Fruit fly (Drosophila melanogaster) whole organism, prepupa: ENCODE data around the gene CG32548.

Source experiments
- Blimp-1 ChIP-seq: fragments of 200-800 bp; sonication (Bioruptor generic); optimal IDR thresholded peaks from 3 replicates; lab custom pipeline; 2017; ENCODE audit warnings: missing biosample characterization, missing genetic modification characterization, mild to moderate bottlenecking, moderate library complexity, missing genetic modification reagents
- CG10631 ChIP-seq: fragments of 200-800 bp; sonication (Bioruptor generic); optimal IDR thresholded peaks from 2 replicates; lab custom pipeline; 2016; ENCODE audit warnings: missing biosample characterization, missing genetic modification characterization
- CG10669 ChIP-seq: fragments of 200-800 bp; sonication (Bioruptor generic); optimal IDR thresholded peaks from 3 replicates; lab custom pipeline; 2018; ENCODE audit warnings: missing biosample characterization, mild to moderate bottlenecking, missing genetic modification characterization, moderate library complexity
- CG11294 ChIP-seq: fragments of 200-800 bp; sonication (Bioruptor generic); IDR thresholded peaks from 2 replicates; pipeline ENCODE4 v1.3.6; 2022; ENCODE audit warnings: missing biosample characterization, missing genetic modification characterization
- CG11762 ChIP-seq: fragments of 200-800 bp; sonication (Bioruptor generic); optimal IDR thresholded peaks from 3 replicates; lab custom pipeline; 2016; ENCODE audit warnings: missing biosample characterization, missing genetic modification characterization; ENCODE audit not compliant: insufficient read depth
- CG11902 ChIP-seq: fragments of 200-800 bp; sonication (Bioruptor generic); optimal IDR thresholded peaks from 3 replicates; lab custom pipeline; 2016; ENCODE audit warnings: missing biosample characterization, missing genetic modification characterization
- CG15336 ChIP-seq: fragments of 200-800 bp; sonication (Bioruptor generic); IDR thresholded peaks from 2 replicates; pipeline ENCODE4 v1.3.6; 2022; ENCODE audit warnings: missing biosample characterization, missing genetic modification characterization
- CG1621 ChIP-seq: fragments of 200-800 bp; sonication (Bioruptor generic); optimal IDR thresholded peaks from 3 replicates; lab custom pipeline; 2018; ENCODE audit warnings: missing biosample characterization, mild to moderate bottlenecking, missing genetic modification characterization
- CG16779 ChIP-seq: fragments of 200-800 bp; sonication (Bioruptor generic); optimal IDR thresholded peaks from 3 replicates; lab custom pipeline; 2017; ENCODE audit warnings: missing biosample characterization, mild to moderate bottlenecking, missing genetic modification characterization
- CG3032 ChIP-seq: fragments of 200-800 bp; optimal IDR thresholded peaks from 2 replicates; lab custom pipeline; 2019; ENCODE audit warnings: missing biosample characterization, mild to moderate bottlenecking, missing genetic modification characterization, moderate library complexity
- CG31627 ChIP-seq: fragments of 200-800 bp; sonication (Bioruptor generic); optimal IDR thresholded peaks from 3 replicates; lab custom pipeline; 2016; ENCODE audit warnings: missing biosample characterization, missing genetic modification characterization
- CG32006 ChIP-seq: fragments of 200-800 bp; sonication (Bioruptor generic); optimal IDR thresholded peaks from 3 replicates; lab custom pipeline; 2017; ENCODE audit warnings: missing biosample characterization, mild to moderate bottlenecking, missing genetic modification characterization
- CG3919 ChIP-seq: fragments of 200-800 bp; sonication (Bioruptor generic); optimal IDR thresholded peaks from 3 replicates; lab custom pipeline; 2016; ENCODE audit warnings: missing biosample characterization, missing genetic modification characterization
- CG4318 ChIP-seq: fragments of 200-800 bp; sonication (Bioruptor generic); optimal IDR thresholded peaks from 3 replicates; lab custom pipeline; 2017; ENCODE audit warnings: missing biosample characterization, mild to moderate bottlenecking, missing genetic modification characterization
- CG6163 ChIP-seq: fragments of 200-800 bp; sonication (Bioruptor generic); IDR thresholded peaks from 3 replicates; pipeline ENCODE4 v1.3.6; 2022; ENCODE audit warnings: missing biosample characterization, missing genetic modification characterization
- CG6276 ChIP-seq: fragments of 200-800 bp; sonication (Bioruptor generic); optimal IDR thresholded peaks from 2 replicates; lab custom pipeline; 2017; ENCODE audit warnings: missing biosample characterization, mild to moderate bottlenecking, missing genetic modification characterization
- CG6792 ChIP-seq: fragments of 200-800 bp; sonication (Bioruptor generic); optimal IDR thresholded peaks from 3 replicates; lab custom pipeline; 2016; ENCODE audit warnings: missing biosample characterization, missing genetic modification characterization
- CG6808 ChIP-seq: fragments of 200-800 bp; sonication (Bioruptor generic); optimal IDR thresholded peaks from 3 replicates; lab custom pipeline; 2017; ENCODE audit warnings: missing biosample characterization, missing genetic modification characterization, mild to moderate bottlenecking, moderate library complexity, missing genetic modification reagents
- CG6854 ChIP-seq: fragments of 200-800 bp; sonication (Bioruptor generic); optimal IDR thresholded peaks from 2 replicates; lab custom pipeline; 2017; ENCODE audit warnings: missing biosample characterization, mild to moderate bottlenecking, missing genetic modification characterization
- CG7368 ChIP-seq: fragments of 200-800 bp; sonication (Bioruptor generic); optimal IDR thresholded peaks from 3 replicates; lab custom pipeline; 2016; ENCODE audit warnings: missing biosample characterization, missing genetic modification characterization
- CG8119 ChIP-seq: fragments of 200-800 bp; sonication (Bioruptor generic); IDR thresholded peaks from 3 replicates; pipeline ENCODE4 v1.3.6; 2022; ENCODE audit warnings: missing biosample characterization, missing genetic modification characterization
- CG8319 ChIP-seq: fragments of 200-800 bp; sonication (Bioruptor generic); optimal IDR thresholded peaks from 3 replicates; lab custom pipeline; 2016; ENCODE audit warnings: missing biosample characterization, missing genetic modification characterization
- CG8632 ChIP-seq: fragments of 200-800 bp; sonication (Bioruptor generic); optimal IDR thresholded peaks from 3 replicates; lab custom pipeline; 2016; ENCODE audit warnings: missing biosample characterization, missing genetic modification characterization
- CG9139 ChIP-seq: fragments of 200-800 bp; sonication (Bioruptor generic); optimal IDR thresholded peaks from 3 replicates; lab custom pipeline; 2017; ENCODE audit warnings: missing biosample characterization, mild to moderate bottlenecking, missing genetic modification characterization
- Eip75B ChIP-seq: fragments of 200-800 bp; sonication (Bioruptor generic); optimal IDR thresholded peaks from 3 replicates; lab custom pipeline; 2016; ENCODE audit warnings: missing biosample characterization, missing genetic modification characterization
- Eip78C ChIP-seq: fragments of 200-800 bp; sonication (Bioruptor generic); peaks from one replicate; lab custom pipeline; 2016; ENCODE audit warnings: missing biosample characterization, missing genetic modification characterization
- Eip93F ChIP-seq: fragments of 200-800 bp; sonication (Bioruptor generic); optimal IDR thresholded peaks from 2 replicates; lab custom pipeline; 2016; ENCODE audit warnings: missing biosample characterization, mild to moderate bottlenecking, missing genetic modification characterization
- Ets21C ChIP-seq: fragments of 200-800 bp; sonication (Bioruptor generic); optimal IDR thresholded peaks from 3 replicates; lab custom pipeline; 2016; ENCODE audit warnings: missing biosample characterization, missing genetic modification characterization
- Ets96B ChIP-seq: fragments of 200-800 bp; optimal IDR thresholded peaks from 2 replicates; lab custom pipeline; 2019; ENCODE audit warnings: missing biosample characterization, mild to moderate bottlenecking, missing genetic modification characterization, moderate library complexity
- Hr39 ChIP-seq: fragments of 200-800 bp; sonication (Bioruptor generic); optimal IDR thresholded peaks from 2 replicates; lab custom pipeline; 2016; ENCODE audit warnings: missing biosample characterization, missing genetic modification characterization
- Hr4 ChIP-seq: fragments of 200-800 bp; sonication (Bioruptor generic); optimal IDR thresholded peaks from 3 replicates; lab custom pipeline; 2016; ENCODE audit warnings: missing biosample characterization, missing genetic modification characterization
- Met ChIP-seq: fragments of 200-800 bp; sonication (Bioruptor generic); optimal IDR thresholded peaks from 3 replicates; lab custom pipeline; 2016; ENCODE audit warnings: missing biosample characterization, missing genetic modification characterization
- OdsH ChIP-seq: fragments of 200-800 bp; sonication (Bioruptor generic); optimal IDR thresholded peaks from 3 replicates; lab custom pipeline; 2016; ENCODE audit warnings: missing biosample characterization, missing genetic modification characterization
- Smox ChIP-seq: fragments of 200-800 bp; sonication (Bioruptor generic); optimal IDR thresholded peaks from 3 replicates; lab custom pipeline; 2016; ENCODE audit warnings: missing biosample characterization, missing genetic modification characterization
- Sox102F ChIP-seq: fragments of 200-800 bp; sonication (Bioruptor generic); optimal IDR thresholded peaks from 2 replicates; lab custom pipeline; 2016; ENCODE audit warnings: missing biosample characterization, mild to moderate bottlenecking, missing genetic modification characterization
- Sox14 ChIP-seq: fragments of 200-800 bp; sonication (Bioruptor generic); optimal IDR thresholded peaks from 3 replicates; lab custom pipeline; 2016; ENCODE audit warnings: missing biosample characterization, missing genetic modification characterization
- Sox15 ChIP-seq: fragments of 200-800 bp; sonication (Bioruptor generic); optimal IDR thresholded peaks from 3 replicates; lab custom pipeline; 2016; ENCODE audit warnings: missing biosample characterization, missing genetic modification characterization
- achi ChIP-seq: fragments of 200-800 bp; sonication (Bioruptor generic); optimal IDR thresholded peaks from 3 replicates; lab custom pipeline; 2016; ENCODE audit warnings: missing biosample characterization, missing genetic modification characterization
- acj6 ChIP-seq: fragments of 200-800 bp; sonication (Bioruptor generic); optimal IDR thresholded peaks from 3 replicates; lab custom pipeline; 2016; ENCODE audit warnings: missing biosample characterization, missing genetic modification characterization
- cyc ChIP-seq: fragments of 200-800 bp; sonication (Bioruptor generic); optimal IDR thresholded peaks from 3 replicates; lab custom pipeline; 2016; ENCODE audit warnings: missing biosample characterization, missing genetic modification characterization
- dac ChIP-seq: fragments of 200-800 bp; sonication (Bioruptor generic); optimal IDR thresholded peaks from 2 replicates; lab custom pipeline; 2017; ENCODE audit warnings: missing biosample characterization, mild to moderate bottlenecking, missing genetic modification characterization
- dsx ChIP-seq: fragments of 200-800 bp; optimal IDR thresholded peaks from 3 replicates; lab custom pipeline; 2019; ENCODE audit warnings: missing biosample characterization, mild to moderate bottlenecking, missing genetic modification characterization, moderate library complexity; ENCODE audit not compliant: poor library complexity, severe bottlenecking
- eg ChIP-seq: fragments of 200-800 bp; sonication (Bioruptor generic); IDR thresholded peaks from 3 replicates; pipeline ENCODE4 v1.3.6; 2022; ENCODE audit warnings: missing biosample characterization, missing genetic modification characterization
- fd59A ChIP-seq: fragments of 200-800 bp; sonication (Bioruptor generic); optimal IDR thresholded peaks from 2 replicates; lab custom pipeline; 2017; ENCODE audit warnings: missing biosample characterization, mild to moderate bottlenecking, missing genetic modification characterization, missing genetic modification reagents
- fd85E ChIP-seq: fragments of 200-800 bp; sonication (Bioruptor generic); optimal IDR thresholded peaks from 3 replicates; lab custom pipeline; 2016; ENCODE audit warnings: missing biosample characterization, missing genetic modification characterization
- fkh ChIP-seq: fragments of 200-800 bp; sonication (Bioruptor generic); optimal IDR thresholded peaks from 3 replicates; lab custom pipeline; 2017; ENCODE audit warnings: missing biosample characterization, mild to moderate bottlenecking, missing genetic modification characterization, moderate library complexity
- lz ChIP-seq: fragments of 200-800 bp; sonication (Bioruptor generic); optimal IDR thresholded peaks from 3 replicates; lab custom pipeline; 2016; ENCODE audit warnings: missing biosample characterization, missing genetic modification characterization
- net ChIP-seq: fragments of 200-800 bp; sonication (Bioruptor generic); optimal IDR thresholded peaks from 3 replicates; lab custom pipeline; 2016; ENCODE audit warnings: missing biosample characterization, missing genetic modification characterization
- pdm3 ChIP-seq: fragments of 200-800 bp; sonication (Bioruptor generic); optimal IDR thresholded peaks from 3 replicates; lab custom pipeline; 2016; ENCODE audit warnings: missing biosample characterization, missing genetic modification characterization
- salr ChIP-seq, 2 experiments: fragments of 200-800 bp; sonication (Bioruptor generic); optimal IDR thresholded peaks; 3 replicates each; lab custom pipeline; 2016 to 2018; ENCODE audit warnings: missing biosample characterization in 2 of 2, missing genetic modification characterization in 2 of 2, mild to moderate bottlenecking in 1 of 2
- ss ChIP-seq, 2 experiments: fragments of 200-800 bp; sonication (Bioruptor generic); optimal IDR thresholded peaks; 2 replicates in 1 of 2; 3 replicates in 1 of 2; lab custom pipeline; 2017 to 2018; ENCODE audit warnings: mild to moderate bottlenecking in 2 of 2, missing biosample characterization in 2 of 2, missing genetic modification characterization in 2 of 2, moderate library complexity in 1 of 2
- svp ChIP-seq: fragments of 200-800 bp; sonication (Bioruptor generic); peaks from one replicate; lab custom pipeline; 2016; ENCODE audit warnings: missing biosample characterization, missing genetic modification characterization

The CG32548 gene

DNA sequence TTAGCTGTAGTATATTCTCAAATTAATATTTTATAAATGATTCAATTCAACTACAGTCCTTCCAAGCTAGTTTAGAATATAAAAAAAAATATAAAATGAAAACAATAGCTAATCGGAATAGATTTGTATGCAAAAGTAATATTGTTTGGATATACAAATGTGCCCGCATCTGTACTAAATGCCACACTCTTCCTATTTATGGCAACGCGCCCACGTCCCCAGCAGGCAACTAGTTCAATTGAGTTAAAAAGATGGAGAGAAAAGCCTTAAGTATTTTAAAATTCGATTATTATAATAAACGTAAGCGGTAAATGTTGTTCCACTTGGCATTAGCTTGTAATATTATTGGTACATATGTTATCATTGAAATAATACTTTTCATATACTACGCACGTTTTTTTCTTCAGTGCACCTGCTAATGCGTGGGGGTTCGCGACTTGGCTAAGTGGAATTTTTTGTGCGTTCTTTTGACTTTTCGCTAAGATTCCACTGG lies 34.8 kb downstream of the CG32548 start:
- TF ChIP-seq CG8319 (GFP tag; lab: Kevin White, UChicago) (no peak), fkh (no peak), CG16779 (tag; lab: Kevin White, UChicago) (peak; percentile 26), Hr4 (GFP tag; lab: Kevin White, UChicago) (peak; percentile 78), Ets21C (GFP tag; lab: Kevin White, UChicago) (no peak), Eip75B (peak; percentile 1), CG6163 (GFP tag; lab: Robert Waterston, UW) (peak; percentile 55; the same call in 1 of the 3 replicates), CG6808 (no peak), Met (GFP tag; lab: Kevin White, UChicago) (peak; percentile 16), CG1621 (tag; lab: Kevin White, UChicago) (no peak), Eip93F (GFP tag; lab: Kevin White, UChicago) (no peak), eg (GFP tag; lab: Robert Waterston, UW) (peak; percentile 66), CG8119 (GFP tag; lab: Robert Waterston, UW) (peak; percentile 72), CG31627 (GFP tag; lab: Kevin White, UChicago) (no peak), CG11762 (peak; percentile 25), CG4318 (GFP tag; lab: Kevin White, UChicago) (peak; percentile 78), ss (GFP tag; optimal IDR thresholded peaks at IDR 0.05; lab: Kevin White, UChicago) (no peak), CG10631 (GFP tag; lab: Kevin White, UChicago) (peak; percentile 31), fd59A (GFP tag; lab: Kevin White, UChicago) (peak; percentile 15), fd85E (GFP tag; lab: Kevin White, UChicago) (no peak), CG3032 (tag; lab: Kevin White, UChicago) (peak; percentile 22), pdm3 (GFP tag; lab: Kevin White, UChicago) (peak; percentile 59), svp (peak; percentile 41), dsx (GFP tag; lab: Kevin White, UChicago) (no peak), CG11294 (GFP tag; lab: Robert Waterston, UW) (peak; percentile 22; the same call in 1 of the 2 replicates), CG11902 (GFP tag; lab: Kevin White, UChicago) (no peak), CG8632 (GFP tag; lab: Kevin White, UChicago) (peak; percentile 11), salr (GFP tag; optimal IDR thresholded peaks at IDR 0.05; lab: Kevin White, UChicago) (peak in 1 of 2 experiments; percentile 66), dac (peak; percentile 55), Sox102F (GFP tag; lab: Kevin White, UChicago) (peak; percentile 6), Sox15 (GFP tag; lab: Kevin White, UChicago) (no peak), CG6276 (GFP tag; lab: Kevin White, UChicago) (peak; percentile 72), CG32006 (peak; percentile 85), CG6854 (GFP tag; lab: Kevin White, UChicago) (no peak), lz (GFP tag; lab: Kevin White, UChicago) (no peak), cyc (no peak), OdsH (GFP tag; lab: Kevin White, UChicago) (peak; percentile 48), Hr39 (peak; percentile 3), CG15336 (GFP tag; lab: Robert Waterston, UW) (peak; percentile 80), Smox (GFP tag; lab: Kevin White, UChicago) (no peak), CG3919 (GFP tag; lab: Kevin White, UChicago) (peak; percentile 19), Blimp-1 (no peak), achi (GFP tag; lab: Kevin White, UChicago) (peak; percentile 26), Sox14 (GFP tag; lab: Kevin White, UChicago) (peak; percentile 36), Eip78C (GFP tag; lab: Kevin White, UChicago) (peak; percentile 79), net (GFP tag; lab: Kevin White, UChicago) (peak; percentile 45), acj6 (GFP tag; lab: Kevin White, UChicago) (peak; percentile 29), CG9139 (no peak), CG10669 (GFP tag; lab: Kevin White, UChicago) (peak; percentile 9), CG7368 (GFP tag; lab: Kevin White, UChicago) (no peak), CG6792 (no peak), Ets96B (tag; lab: Kevin White, UChicago) (peak; percentile 33)
